Fruit fly (Drosophila melanogaster) whole organism, embryonic: ENCODE results near the gene CG32036.

ENCODE experiments used
- Aef1 ChIP-seq: fragments of 200-800 bp; sonication (Bioruptor generic); IDR thresholded peaks from 3 replicates; pipeline ENCODE4 v1.3.6; 2022; ENCODE audit warnings: missing biosample characterization, missing genetic modification characterization
- CG10274 ChIP-seq: fragments of 200-800 bp; sonication (Bioruptor generic); optimal IDR thresholded peaks from 3 replicates; lab custom pipeline; 2017; ENCODE audit warnings: missing biosample characterization, mild to moderate bottlenecking, missing genetic modification characterization
- CG11085 ChIP-seq: fragments of 200-800 bp; sonication (Bioruptor generic); IDR thresholded peaks from 2 replicates; pipeline ENCODE4 v1.3.6; 2022; ENCODE audit warnings: missing biosample characterization, missing genetic modification characterization
- CG12155 ChIP-seq: fragments of 200-800 bp; sonication (Bioruptor generic); optimal IDR thresholded peaks from 3 replicates; lab custom pipeline; 2016; ENCODE audit warnings: missing biosample characterization, missing genetic modification characterization
- CG13775 ChIP-seq: fragments of 200-800 bp; sonication (Bioruptor generic); optimal IDR thresholded peaks from 3 replicates; lab custom pipeline; 2017; ENCODE audit warnings: missing biosample characterization, mild to moderate bottlenecking, missing genetic modification characterization
- CG15514 ChIP-seq: fragments of 200-800 bp; sonication (Bioruptor generic); optimal IDR thresholded peaks from 3 replicates; lab custom pipeline; 2017; ENCODE audit warnings: missing biosample characterization, missing genetic modification characterization, mild to moderate bottlenecking, moderate library complexity, missing genetic modification reagents
- CG17186 ChIP-seq: fragments of 200-800 bp; sonication (Bioruptor generic); optimal IDR thresholded peaks from 3 replicates; lab custom pipeline; 2017; ENCODE audit warnings: missing biosample characterization, missing genetic modification reagents, missing genetic modification characterization
- CG17912 ChIP-seq: fragments of 200-800 bp; sonication (Bioruptor generic); optimal IDR thresholded peaks from 2 replicates; lab custom pipeline; 2018; ENCODE audit warnings: missing biosample characterization, mild to moderate bottlenecking, missing genetic modification characterization
- CG1792 ChIP-seq: fragments of 200-800 bp; sonication (Bioruptor generic); optimal IDR thresholded peaks from 2 replicates; lab custom pipeline; 2016; ENCODE audit warnings: missing biosample characterization, missing genetic modification characterization
- CG18619 ChIP-seq: fragments of 200-800 bp; sonication (Bioruptor generic); optimal IDR thresholded peaks from 3 replicates; lab custom pipeline; 2017; ENCODE audit warnings: missing biosample characterization, mild to moderate bottlenecking, missing genetic modification characterization
- CG2202 ChIP-seq: fragments of 200-800 bp; sonication (Bioruptor generic); optimal IDR thresholded peaks from 2 replicates; lab custom pipeline; 2018; ENCODE audit warnings: missing biosample characterization, mild to moderate bottlenecking, missing genetic modification characterization
- CG4328 ChIP-seq: fragments of 200-800 bp; sonication (Bioruptor generic); optimal IDR thresholded peaks from 3 replicates; lab custom pipeline; 2017; ENCODE audit warnings: missing biosample characterization, missing genetic modification reagents, missing genetic modification characterization
- CG4617 ChIP-seq: fragments of 200-800 bp; sonication (Bioruptor generic); optimal IDR thresholded peaks from 3 replicates; lab custom pipeline; 2016; ENCODE audit warnings: missing biosample characterization, missing genetic modification characterization, borderline replicate concordance
- CG5245 ChIP-seq: fragments of 200-800 bp; sonication (Bioruptor generic); optimal IDR thresholded peaks from 3 replicates; lab custom pipeline; 2016; ENCODE audit warnings: missing biosample characterization, missing genetic modification characterization
- CG8290 ChIP-seq, 3 experiments: fragments of 200-800 bp; sonication (Bioruptor generic); optimal IDR thresholded peaks; 2 replicates each; lab custom pipeline; 2016 to 2019; ENCODE audit warnings: missing biosample characterization in 3 of 3, missing genetic modification characterization in 3 of 3, mild to moderate bottlenecking in 2 of 3, moderate library complexity in 1 of 3
- CG8388 ChIP-seq: fragments of 200-800 bp; sonication (Bioruptor generic); optimal IDR thresholded peaks from 2 replicates; lab custom pipeline; 2019; ENCODE audit warnings: missing biosample characterization, mild to moderate bottlenecking, missing genetic modification characterization, moderate library complexity
- CG9727 ChIP-seq: fragments of 200-800 bp; sonication (Bioruptor generic); optimal IDR thresholded peaks from 3 replicates; lab custom pipeline; 2017; ENCODE audit warnings: missing biosample characterization, mild to moderate bottlenecking, missing genetic modification characterization
- CG9797 ChIP-seq: fragments of 200-800 bp; sonication (Bioruptor generic); optimal IDR thresholded peaks from 3 replicates; lab custom pipeline; 2018; ENCODE audit warnings: missing biosample characterization, mild to moderate bottlenecking, missing genetic modification characterization
- Dfd ChIP-seq, 2 experiments: fragments of >200 bp; optimal IDR thresholded peaks; 2 replicates each; lab custom pipeline; 2017; ENCODE audit warnings: missing biosample characterization in 2 of 2, missing genetic modification characterization in 2 of 2
- Dip3 ChIP-seq: fragments of 200-800 bp; sonication (Bioruptor generic); optimal IDR thresholded peaks from 3 replicates; lab custom pipeline; 2016; ENCODE audit warnings: missing biosample characterization, missing genetic modification characterization
- Dll ChIP-seq: fragments of 200-800 bp; sonication (Bioruptor generic); IDR thresholded peaks from 4 replicates; pipeline ENCODE4 v1.3.6; 2022; ENCODE audit warnings: missing biosample characterization, missing genetic modification characterization; ENCODE audit not compliant: partially characterized antibody
- Doc2 ChIP-seq: fragments of 200-800 bp; sonication (Bioruptor generic); IDR thresholded peaks from 2 replicates; pipeline ENCODE4 v1.3.6; 2022; ENCODE audit warnings: missing biosample characterization, missing genetic modification characterization
- Gug ChIP-seq: fragments of 200-800 bp; sonication (Bioruptor generic); IDR thresholded peaks from 4 replicates; pipeline ENCODE4 v1.3.6; 2022; ENCODE audit warnings: missing biosample characterization, missing genetic modification characterization
- HLHmδ ChIP-seq: fragments of 200-800 bp; sonication (Bioruptor generic); optimal IDR thresholded peaks from 2 replicates; lab custom pipeline; 2018; ENCODE audit warnings: missing biosample characterization, mild to moderate bottlenecking, missing genetic modification characterization, moderate library complexity
- Hr51 ChIP-seq, 2 experiments: fragments of 200-800 bp; sonication (Bioruptor generic); optimal IDR thresholded peaks; 2 replicates in 1 of 2; 3 replicates in 1 of 2; lab custom pipeline; 2016 to 2018; ENCODE audit warnings: missing biosample characterization in 2 of 2, missing genetic modification characterization in 2 of 2, mild to moderate bottlenecking in 1 of 2, moderate library complexity in 1 of 2
- Jarid2 ChIP-seq: fragments of 200-800 bp; sonication (Bioruptor generic); optimal IDR thresholded peaks from 3 replicates; lab custom pipeline; 2017; ENCODE audit warnings: mild to moderate bottlenecking, missing biosample characterization, missing genetic modification reagents, missing genetic modification characterization
- Med ChIP-seq: fragments of 200-800 bp; sonication (Bioruptor generic); peaks from one replicate; lab custom pipeline; 2016; ENCODE audit warnings: missing biosample characterization, missing genetic modification characterization, mild to moderate bottlenecking, inconsistent platforms, moderate library complexity
- Myb ChIP-seq: fragments of 200-800 bp; sonication (Bioruptor generic); optimal IDR thresholded peaks from 2 replicates; lab custom pipeline; 2016; ENCODE audit warnings: missing biosample characterization, missing genetic modification characterization
- Scr ChIP-seq: fragments of 200-800 bp; sonication (Bioruptor generic); IDR thresholded peaks from 2 replicates; pipeline ENCODE4 v1.3.6; 2022; ENCODE audit warnings: missing biosample characterization, missing genetic modification characterization; ENCODE audit not compliant: partially characterized antibody
- Side ChIP-seq: fragments of 200-800 bp; sonication (Bioruptor generic); optimal IDR thresholded peaks from 2 replicates; lab custom pipeline; 2016; ENCODE audit warnings: missing biosample characterization, missing genetic modification characterization
- Sry-β ChIP-seq: fragments of 200-800 bp; sonication (Bioruptor generic); optimal IDR thresholded peaks from 2 replicates; lab custom pipeline; 2018; ENCODE audit warnings: missing biosample characterization, mild to moderate bottlenecking, missing genetic modification characterization, moderate library complexity
- Ssrp ChIP-seq: fragments of 200-800 bp; sonication (Bioruptor generic); optimal IDR thresholded peaks from 2 replicates; lab custom pipeline; 2018; ENCODE audit warnings: missing biosample characterization, mild to moderate bottlenecking, missing genetic modification characterization, moderate library complexity
- Taf1 ChIP-seq: fragments of 200-800 bp; sonication (Bioruptor generic); IDR thresholded peaks from 2 replicates; pipeline ENCODE4 v1.3.6; 2022; ENCODE audit warnings: missing biosample characterization, missing genetic modification characterization
- bigmax ChIP-seq: fragments of 200-800 bp; sonication (Bioruptor generic); optimal IDR thresholded peaks from 2 replicates; lab custom pipeline; 2018; ENCODE audit warnings: missing biosample characterization, mild to moderate bottlenecking, missing genetic modification characterization
- btn ChIP-seq: fragments of 200-800 bp; sonication (Bioruptor generic); optimal IDR thresholded peaks from 2 replicates; lab custom pipeline; 2016; ENCODE audit warnings: missing biosample characterization, missing genetic modification characterization
- ci ChIP-seq: fragments of 200-800 bp; sonication (Bioruptor generic); IDR thresholded peaks from 3 replicates; pipeline ENCODE4 v1.3.6; 2022; ENCODE audit warnings: missing biosample characterization, missing genetic modification characterization
- crol ChIP-seq: fragments of 200-800 bp; sonication (Bioruptor generic); IDR thresholded peaks from 2 replicates; pipeline ENCODE4 v1.3.6; 2022; ENCODE audit warnings: missing biosample characterization, missing genetic modification characterization
- cwo ChIP-seq: fragments of 200-800 bp; sonication (Bioruptor generic); optimal IDR thresholded peaks from 3 replicates; lab custom pipeline; 2017; ENCODE audit warnings: missing biosample characterization, missing genetic modification characterization, mild to moderate bottlenecking, moderate library complexity, missing genetic modification reagents
- dimm ChIP-seq: fragments of 200-800 bp; sonication (Bioruptor generic); IDR thresholded peaks from 2 replicates; pipeline ENCODE4 v1.3.6; 2022; ENCODE audit warnings: missing biosample characterization, missing genetic modification characterization
- emc ChIP-seq: fragments of 200-800 bp; sonication (Bioruptor generic); optimal IDR thresholded peaks from 2 replicates; lab custom pipeline; 2016; ENCODE audit warnings: missing biosample characterization, missing genetic modification characterization
- ems ChIP-seq: fragments of 200-800 bp; sonication (Bioruptor generic); optimal IDR thresholded peaks from 3 replicates; lab custom pipeline; 2016; ENCODE audit warnings: missing biosample characterization, missing genetic modification characterization
- en ChIP-seq: fragments of 200-800 bp; sonication (Bioruptor generic); optimal IDR thresholded peaks from 2 replicates; lab custom pipeline; 2016; ENCODE audit warnings: missing biosample characterization, missing genetic modification characterization
- her ChIP-seq: fragments of 200-800 bp; sonication (Bioruptor generic); optimal IDR thresholded peaks from 2 replicates; lab custom pipeline; 2016; ENCODE audit warnings: missing biosample characterization, missing genetic modification characterization
- kay ChIP-seq: fragments of 200-800 bp; sonication (Bioruptor generic); optimal IDR thresholded peaks from 2 replicates; lab custom pipeline; 2016; ENCODE audit warnings: missing biosample characterization, missing genetic modification characterization
- ken ChIP-seq: fragments of 200-800 bp; sonication (Bioruptor generic); IDR thresholded peaks from 3 replicates; pipeline ENCODE4 v1.3.6; 2022; ENCODE audit warnings: missing biosample characterization, missing genetic modification characterization
- lmd ChIP-seq: fragments of 200-800 bp; sonication (Bioruptor generic); IDR thresholded peaks from 2 replicates; pipeline ENCODE4 v1.3.6; 2022; ENCODE audit warnings: missing biosample characterization, missing genetic modification characterization
- onecut ChIP-seq: fragments of 200-800 bp; sonication (Bioruptor generic); IDR thresholded peaks from 2 replicates; pipeline ENCODE4 v1.3.6; 2022; ENCODE audit warnings: missing biosample characterization, missing genetic modification characterization
- org-1 ChIP-seq: fragments of 200-800 bp; sonication (Bioruptor generic); optimal IDR thresholded peaks from 2 replicates; lab custom pipeline; 2017; ENCODE audit warnings: missing biosample characterization, missing genetic modification characterization
- sr ChIP-seq: fragments of 200-800 bp; sonication (Bioruptor generic); IDR thresholded peaks from 3 replicates; pipeline ENCODE4 v1.3.6; 2022; ENCODE audit warnings: missing biosample characterization, missing genetic modification characterization
- ssp ChIP-seq: fragments of 200-800 bp; sonication (Bioruptor generic); IDR thresholded peaks from 2 replicates; pipeline ENCODE4 v1.3.6; 2022; ENCODE audit warnings: missing biosample characterization, missing genetic modification characterization

Gene CG32036

dm6 chr3L:9462247-9462769, 26.7 kb downstream of the CG32036 start (continued):
- TF ChIP-seq CG5245 (GFP tag; lab: Kevin White, UChicago) (peak; percentile 48), ken (peak; percentile 43; the same call in 1 of the 3 replicates), CG13775 (peak; percentile 90), CG8290 (GFP tag; optimal IDR thresholded peaks at IDR 0.05; lab: Kevin White, UChicago) (peak; percentile 75), CG8290 (tag; optimal IDR thresholded peaks at IDR 0.05; lab: Kevin White, UChicago) (peak; percentile 54 to 77), Taf1 (GFP tag; lab: Robert Waterston, UW) (no peak), CG11085 (GFP tag; lab: Robert Waterston, UW) (peak; percentile 45; the same call in 1 of the 2 replicates), CG2202 (tag; lab: Kevin White, UChicago) (peak; percentile 88), en (GFP tag; lab: Kevin White, UChicago) (peak; percentile 71), onecut (peak; percentile 69), CG10274 (GFP tag; lab: Kevin White, UChicago) (peak; percentile 51), HLHmδ (GFP tag; lab: Kevin White, UChicago) (no peak), CG15514 (GFP tag; lab: Kevin White, UChicago) (peak; percentile 60), CG18619 (peak; percentile 84), Med (peak; percentile 87), CG8388 (peak; percentile 94), CG9727 (peak; percentile 92), Doc2 (GFP tag; lab: Robert Waterston, UW) (no peak), ssp (GFP tag; lab: Robert Waterston, UW) (0 out of 2 replicates have a peak, but pooled peaks have one; percentile 6), crol (GFP tag; lab: Robert Waterston, UW) (no peak; the same call in 1 of the 2 replicates), Jarid2 (GFP tag; lab: Kevin White, UChicago) (peak; percentile 90), Aef1 (GFP tag; lab: Robert Waterston, UW) (no peak; the same call in 1 of the 3 replicates), CG4617 (GFP tag; lab: Kevin White, UChicago) (peak; percentile 0), Dll (peak; percentile 32; the same call in 1 of the 4 replicates), emc (GFP tag; lab: Kevin White, UChicago) (no peak), Hr51 (GFP tag; optimal IDR thresholded peaks at IDR 0.05; lab: Kevin White, UChicago) (peak; percentile 46 to 93), ci (peak; percentile 75), sr (GFP tag; lab: Robert Waterston, UW) (no peak; the same call in 2 of the 3 replicates), cwo (GFP tag; lab: Kevin White, UChicago) (peak; percentile 82), her (GFP tag; lab: Kevin White, UChicago) (peak; percentile 74), CG1792 (GFP tag; lab: Kevin White, UChicago) (peak; percentile 41), Sry-β (GFP tag; lab: Kevin White, UChicago) (peak; percentile 54), Side (GFP tag; lab: Kevin White, UChicago) (peak; percentile 78), dimm (GFP tag; lab: Robert Waterston, UW) (no peak), Myb (GFP tag; lab: Kevin White, UChicago) (peak; percentile 4), btn (GFP tag; lab: Kevin White, UChicago) (peak; percentile 39), lmd (peak; percentile 72), CG12155 (peak; percentile 59), CG9797 (GFP tag; lab: Kevin White, UChicago) (peak; percentile 4), org-1 (GFP tag; lab: Kevin White, UChicago) (peak; percentile 89), CG17186 (GFP tag; lab: Kevin White, UChicago) (peak; percentile 63), CG4328 (GFP tag; lab: Kevin White, UChicago) (peak; percentile 88), bigmax (GFP tag; lab: Kevin White, UChicago) (no peak), Scr (GFP tag; lab: Robert Waterston, UW) (peak; percentile 14), kay (GFP tag; lab: Kevin White, UChicago) (peak; percentile 75), CG17912 (GFP tag; lab: Kevin White, UChicago) (no peak), Dip3 (GFP tag; lab: Kevin White, UChicago) (peak; percentile 41), Gug (GFP tag; lab: Robert Waterston, UW) (no peak), Dfd (GFP tag; optimal IDR thresholded peaks at IDR 0.05; lab: Kevin White, UChicago) (no peak), ems (GFP tag; lab: Kevin White, UChicago) (peak; percentile 87), Ssrp (peak; percentile 91)
